Fruit fly (Drosophila melanogaster): ENCODE data around the gene r-l.

Gene r-l

DNA sequence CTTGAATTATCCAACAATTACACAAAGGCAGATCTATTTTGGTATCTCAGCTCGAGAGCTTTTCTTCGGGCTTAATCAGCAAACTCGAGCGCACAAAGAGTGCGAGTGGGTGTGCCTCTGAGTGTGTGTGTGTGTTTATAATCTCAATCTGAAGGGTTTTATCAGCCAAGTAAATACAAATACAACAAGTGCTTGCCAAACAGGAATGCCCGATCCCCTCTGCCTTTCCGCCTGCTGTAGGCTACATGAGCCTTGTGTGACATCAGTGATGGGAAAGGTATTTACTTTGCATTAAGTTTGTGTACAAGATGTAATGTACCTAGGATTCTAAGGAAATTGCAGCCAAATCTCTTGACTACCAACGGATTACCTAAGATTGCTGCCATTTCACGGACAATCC lies 16.3 kb upstream of the r-l start (continued):
- TF ChIP-seq Ets96B (tag; optimal IDR thresholded peaks at IDR 0.05) (no peak), cyc (GFP tag; optimal IDR thresholded peaks at IDR 0.05) (no peak), CG6792 (GFP tag; optimal IDR thresholded peaks at IDR 0.05) (peak; percentile 43), CG11902 (GFP tag; optimal IDR thresholded peaks at IDR 0.05) (no peak), CG6163 (GFP tag; IDR thresholded peaks at IDR 0.05) (peak; percentile 72), acj6 (GFP tag; optimal IDR thresholded peaks at IDR 0.05) (no peak), CG8319 (GFP tag; optimal IDR thresholded peaks at IDR 0.05) (peak; percentile 3), CG6808 (GFP tag; optimal IDR thresholded peaks at IDR 0.05) (peak; percentile 23), OdsH (GFP tag; optimal IDR thresholded peaks at IDR 0.05) (no peak), Hr38 (GFP tag; optimal IDR thresholded peaks at IDR 0.05) (no peak), CG8632 (GFP tag; optimal IDR thresholded peaks at IDR 0.05) (no peak), Gug (GFP tag; IDR thresholded peaks at IDR 0.05) (no peak), CG15336 (GFP tag; IDR thresholded peaks at IDR 0.05) (no peak), CG3919 (GFP tag; optimal IDR thresholded peaks at IDR 0.05) (no peak), net (GFP tag; optimal IDR thresholded peaks at IDR 0.05) (no peak), CG32006 (GFP tag; optimal IDR thresholded peaks at IDR 0.05) (no peak), spab (GFP tag; optimal IDR thresholded peaks at IDR 0.05) (peak; percentile 24), eg (GFP tag; IDR thresholded peaks at IDR 0.05) (peak; percentile 41; the same call in 2 of the 3 replicates), CG6276 (GFP tag; optimal IDR thresholded peaks at IDR 0.05) (no peak), CG6854 (GFP tag; optimal IDR thresholded peaks at IDR 0.05) (peak; percentile 56), Eip75B (GFP tag; optimal IDR thresholded peaks at IDR 0.05) (peak; percentile 13), topi (GFP tag; optimal IDR thresholded peaks at IDR 0.05) (peak; percentile 51), pdm3 (GFP tag; optimal IDR thresholded peaks at IDR 0.05) (no peak), Lpt (GFP tag; optimal IDR thresholded peaks at IDR 0.05) (no peak), Hr4 (GFP tag; optimal IDR thresholded peaks at IDR 0.05) (no peak), CG31627 (GFP tag; optimal IDR thresholded peaks at IDR 0.05) (no peak), Eip93F (GFP tag; optimal IDR thresholded peaks at IDR 0.05) (no peak), CG1621 (tag; optimal IDR thresholded peaks at IDR 0.05) (no peak), CG10631 (GFP tag; optimal IDR thresholded peaks at IDR 0.05) (no peak), lz (GFP tag; optimal IDR thresholded peaks at IDR 0.05) (peak; percentile 3), Sox14 (GFP tag; optimal IDR thresholded peaks at IDR 0.05) (peak; percentile 13), dsx (GFP tag; optimal IDR thresholded peaks at IDR 0.05; ENCODE audit: poor library complexity, severe bottlenecking) (no peak), CG34406 (GFP tag; optimal IDR thresholded peaks at IDR 0.05) (peak; percentile 42), Sox102F (GFP tag; optimal IDR thresholded peaks at IDR 0.05) (no peak), fkh (GFP tag; optimal IDR thresholded peaks at IDR 0.05) (no peak), svp (GFP tag) (peak; percentile 22), vri (GFP tag; optimal IDR thresholded peaks at IDR 0.05) (peak; percentile 18)

DNA sequence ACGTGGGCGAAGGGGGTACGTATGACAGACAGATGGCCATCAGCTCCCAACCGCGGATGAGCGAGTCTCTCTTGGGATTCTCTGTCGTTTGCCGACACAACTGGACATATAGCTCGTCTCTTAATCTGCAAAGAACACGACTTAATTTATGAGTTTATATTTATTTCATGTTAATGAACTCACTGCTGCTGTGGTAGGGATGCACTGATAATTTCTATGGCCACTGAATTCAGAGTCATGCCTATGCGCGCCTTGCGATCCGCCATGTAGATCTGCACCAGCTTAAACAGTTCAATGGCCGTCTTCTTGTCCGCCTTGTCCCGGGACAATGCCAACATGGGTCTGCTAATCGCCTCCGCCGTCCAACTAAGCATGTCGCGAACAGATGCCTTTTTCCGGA lies 11.9 kb upstream of the r-l start:
- peak; percentile 81 for TF ChIP-seq svp (GFP tag)
- TF ChIP-seq CG11762 (GFP tag; optimal IDR thresholded peaks at IDR 0.05; ENCODE audit: insufficient read depth), result no peak

DNA sequence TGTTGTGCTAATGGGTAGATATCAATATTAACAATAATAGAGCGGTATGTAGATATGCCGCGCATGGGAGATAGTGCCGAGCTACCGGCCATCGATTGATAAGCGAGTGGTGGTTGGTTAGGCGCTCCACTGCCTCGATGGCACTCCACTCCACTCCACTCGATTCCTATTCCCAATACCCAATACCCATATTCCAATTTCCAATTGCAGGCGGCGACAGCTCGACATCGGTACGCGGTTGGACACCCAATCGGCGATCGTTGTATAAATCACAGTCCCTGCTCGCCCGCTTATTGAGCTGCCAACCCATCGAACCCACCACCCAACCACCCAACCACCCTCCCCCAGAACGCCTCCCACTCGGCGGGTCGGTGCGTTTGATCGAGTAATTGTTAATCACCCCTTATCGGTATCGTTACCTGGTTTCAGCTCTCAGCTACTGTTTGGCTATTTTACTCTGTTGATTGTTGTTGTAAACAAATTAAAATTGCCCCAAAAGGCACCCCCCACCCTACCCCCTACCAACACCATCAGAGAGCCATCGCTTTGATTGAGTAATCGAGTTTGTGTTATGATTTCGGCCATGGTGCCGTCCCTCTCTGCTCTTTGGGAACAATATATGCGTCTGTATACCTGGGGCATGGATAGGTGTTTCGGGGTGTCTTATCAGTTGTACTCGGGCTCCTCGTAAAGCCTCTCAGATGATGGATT lies 7.9 kb upstream of the r-l start, which contains the start of gene HHEX:
HHEX (minus strand) TSS at position 51 of the 711 bp plus-strand sequence.
- TF ChIP-seq CG1621 (tag; optimal IDR thresholded peaks at IDR 0.05) (no peak), vri (GFP tag; optimal IDR thresholded peaks at IDR 0.05) (peak; percentile 63), fkh (GFP tag; optimal IDR thresholded peaks at IDR 0.05) (peak; percentile 56), OdsH (GFP tag; optimal IDR thresholded peaks at IDR 0.05) (no peak)

Data from whole organism, prepupa.